Worm (Caenorhabditis elegans) whole organism, young adult: Measurements from ENCODE around the gene R13H4.6.

Source experiments
- B0261.1 ChIP-seq: sonication (generic microtip); optimal IDR thresholded peaks from 2 replicates; lab custom pipeline; 2016; ENCODE audit warnings: mild to moderate bottlenecking, missing genetic modification characterization, moderate library complexity, missing compliant biosample characterization
- C06A6.2 ChIP-seq: fragments of 200-800 bp; sonication (Bioruptor generic); conservative IDR thresholded peaks from 2 replicates; pipeline ENCODE4 v1.3.6; 2022; ENCODE audit warnings: missing genetic modification characterization, missing compliant biosample characterization
- D2030.7 ChIP-seq: fragments of 200-800 bp; sonication (Bioruptor generic); IDR thresholded peaks from 2 replicates; pipeline ENCODE4 v1.3.6; 2022; ENCODE audit warnings: missing genetic modification reagents, missing genetic modification characterization, missing compliant biosample characterization
- F22D6.2 ChIP-seq: sonication (generic microtip); optimal IDR thresholded peaks from 2 replicates; lab custom pipeline; 2016; ENCODE audit warnings: mild to moderate bottlenecking, missing genetic modification characterization, missing compliant biosample characterization
- F23B12.7 ChIP-seq: sonication (generic microtip); optimal IDR thresholded peaks from 2 replicates; lab custom pipeline; 2017; ENCODE audit warnings: missing genetic modification characterization, mild to moderate bottlenecking, missing compliant biosample characterization, antibody characterized with exemption, moderate library complexity; ENCODE audit not compliant: insufficient read depth
- F49E8.2 ChIP-seq: sonication (generic microtip); optimal IDR thresholded peaks from 3 replicates; lab custom pipeline; 2017; ENCODE audit warnings: missing genetic modification characterization, mild to moderate bottlenecking, missing compliant biosample characterization, antibody characterized with exemption, moderate library complexity; ENCODE audit not compliant: insufficient read depth
- F55B11.4 ChIP-seq: sonication (generic microtip); optimal IDR thresholded peaks from 2 replicates; lab custom pipeline; 2016; ENCODE audit warnings: missing compliant biosample characterization, missing genetic modification characterization, borderline replicate concordance; ENCODE audit not compliant: insufficient read depth
- F57A8.1 ChIP-seq: fragments of 200-800 bp; sonication (Bioruptor generic); optimal IDR thresholded peaks from 2 replicates; lab custom pipeline; 2018; ENCODE audit warnings: mild to moderate bottlenecking, missing genetic modification characterization, moderate library complexity, missing compliant biosample characterization
- K11D2.4 ChIP-seq: fragments of 200-800 bp; sonication (Bioruptor generic); IDR thresholded peaks from 2 replicates; pipeline ENCODE4 v1.3.6; 2022; ENCODE audit warnings: missing genetic modification reagents, missing genetic modification characterization, missing compliant biosample characterization
- K12H6.12 ChIP-seq: fragments of 200-800 bp; sonication (Bioruptor generic); optimal IDR thresholded peaks from 2 replicates; lab custom pipeline; 2018; ENCODE audit warnings: mild to moderate bottlenecking, missing genetic modification characterization, missing compliant biosample characterization
- T26A5.8 ChIP-seq: sonication (generic microtip); optimal IDR thresholded peaks from 2 replicates; lab custom pipeline; 2016; ENCODE audit warnings: missing genetic modification characterization, missing compliant biosample characterization
- Y53G8AR.9 ChIP-seq: fragments of 200-800 bp; sonication (Bioruptor generic); conservative IDR thresholded peaks from 2 replicates; pipeline ENCODE4 v1.3.6; 2022; ENCODE audit warnings: missing genetic modification reagents, missing genetic modification characterization, missing compliant biosample characterization
- Y79H2A.3 ChIP-seq: fragments of 200-800 bp; sonication (Bioruptor generic); conservative IDR thresholded peaks from 2 replicates; pipeline ENCODE4 v1.3.6; 2022; ENCODE audit warnings: missing genetic modification reagents, missing genetic modification characterization, missing compliant biosample characterization
- aptf-2 ChIP-seq: fragments of 200-800 bp; sonication (Bioruptor generic); conservative IDR thresholded peaks from 2 replicates; pipeline ENCODE4 v1.3.6; 2022; ENCODE audit warnings: missing genetic modification reagents, missing genetic modification characterization, missing compliant biosample characterization
- attf-5 ChIP-seq: fragments of 200-800 bp; sonication (Bioruptor generic); optimal IDR thresholded peaks from 2 replicates; lab custom pipeline; 2018; ENCODE audit warnings: mild to moderate bottlenecking, missing genetic modification characterization, missing compliant biosample characterization
- bed-2 ChIP-seq: fragments of 200-800 bp; sonication (Bioruptor generic); IDR thresholded peaks from 2 replicates; pipeline ENCODE4 v1.3.6; 2022; ENCODE audit warnings: missing genetic modification reagents, missing genetic modification characterization, missing compliant biosample characterization
- cebp-1 ChIP-seq, 2 experiments: fragments of 200-800 bp in 1 of 2; sonication (Bioruptor generic) in 1 of 2; sonication (generic microtip) in 1 of 2; IDR thresholded peaks in 1 of 2; optimal IDR thresholded peaks in 1 of 2; 2 replicates each; pipeline versions ENCODE4 v1.3.6 to Lab custom; 2017 to 2022; ENCODE audit warnings: missing compliant biosample characterization in 2 of 2, missing genetic modification characterization in 2 of 2, mild to moderate bottlenecking in 1 of 2, missing genetic modification reagents in 1 of 2, moderate library complexity in 1 of 2
- ceh-91 ChIP-seq: fragments of 200-800 bp; sonication (Bioruptor generic); IDR thresholded peaks from 2 replicates; pipeline ENCODE4 v1.3.6; 2022; ENCODE audit warnings: missing genetic modification reagents, missing genetic modification characterization, missing compliant biosample characterization
- egl-18 ChIP-seq: fragments of 200-800 bp; sonication (Bioruptor generic); IDR thresholded peaks from 2 replicates; pipeline ENCODE4 v1.3.6; 2022; ENCODE audit warnings: missing genetic modification reagents, missing genetic modification characterization, missing compliant biosample characterization
- egl-44 ChIP-seq: fragments of 200-800 bp; sonication (Bioruptor generic); IDR thresholded peaks from 2 replicates; pipeline ENCODE4 v1.3.6; 2022; ENCODE audit warnings: missing genetic modification reagents, missing genetic modification characterization, missing compliant biosample characterization
- egrh-3 ChIP-seq: fragments of 200-800 bp; sonication (Bioruptor generic); IDR thresholded peaks from 2 replicates; pipeline ENCODE4 v1.3.6; 2022; ENCODE audit warnings: missing genetic modification reagents, missing genetic modification characterization, missing compliant biosample characterization
- gei-17 ChIP-seq: fragments of 200-800 bp; sonication (Bioruptor generic); optimal IDR thresholded peaks from 2 replicates; lab custom pipeline; 2018; ENCODE audit warnings: mild to moderate bottlenecking, missing genetic modification characterization, missing compliant biosample characterization
- let-526 ChIP-seq: fragments of 200-800 bp; sonication (Bioruptor generic); IDR thresholded peaks from 2 replicates; pipeline ENCODE4 v1.3.6; 2022; ENCODE audit warnings: missing genetic modification reagents, missing genetic modification characterization, missing compliant biosample characterization
- let-607 ChIP-seq, 2 experiments: fragments of 200-800 bp in 1 of 2; sonication (Bioruptor generic) in 1 of 2; sonication (generic microtip) in 1 of 2; optimal IDR thresholded peaks; 2 replicates each; lab custom pipeline; 2016 to 2018; ENCODE audit warnings: mild to moderate bottlenecking in 2 of 2, missing compliant biosample characterization in 2 of 2, missing genetic modification characterization in 2 of 2, moderate library complexity in 2 of 2, missing genotype in 1 of 2
- lin-54 ChIP-seq: fragments of 200-800 bp; sonication (Bioruptor generic); optimal IDR thresholded peaks from 2 replicates; lab custom pipeline; 2018; ENCODE audit warnings: mild to moderate bottlenecking, missing genetic modification characterization, missing compliant biosample characterization
- lir-1 ChIP-seq: fragments of 200-800 bp; sonication (Bioruptor generic); conservative IDR thresholded peaks from 2 replicates; pipeline ENCODE4 v1.3.6; 2022; ENCODE audit warnings: missing genetic modification reagents, missing genetic modification characterization, missing compliant biosample characterization
- madf-10 ChIP-seq: sonication (generic microtip); optimal IDR thresholded peaks from 2 replicates; lab custom pipeline; 2016; ENCODE audit warnings: mild to moderate bottlenecking, missing genetic modification characterization, missing compliant biosample characterization
- mcd-1 ChIP-seq: fragments of 200-800 bp; sonication (Bioruptor generic); IDR thresholded peaks from 2 replicates; pipeline ENCODE4 v1.3.6; 2022; ENCODE audit warnings: missing genetic modification reagents, missing genetic modification characterization, missing compliant biosample characterization
- nhr-120 ChIP-seq: fragments of 200-800 bp; sonication (Bioruptor generic); IDR thresholded peaks from 2 replicates; pipeline ENCODE4 v1.3.6; 2022; ENCODE audit warnings: missing genetic modification characterization, missing compliant biosample characterization
- nhr-27 ChIP-seq: fragments of 200-800 bp; sonication (Bioruptor generic); optimal IDR thresholded peaks from 2 replicates; lab custom pipeline; 2018; ENCODE audit warnings: mild to moderate bottlenecking, missing genetic modification characterization, moderate library complexity, missing compliant biosample characterization
- nhr-80 ChIP-seq: sonication (generic microtip); optimal IDR thresholded peaks from 2 replicates; lab custom pipeline; 2016; ENCODE audit warnings: missing genetic modification characterization, missing compliant biosample characterization
- pbrm-1 ChIP-seq: fragments of 200-800 bp; sonication (Bioruptor generic); IDR thresholded peaks from 2 replicates; pipeline ENCODE4 v1.3.6; 2022; ENCODE audit warnings: missing genetic modification reagents, missing genetic modification characterization, missing compliant biosample characterization
- pha-4 ChIP-seq: fragments of 150-350 bp; sonication (generic microtip); optimal IDR thresholded peaks from 2 replicates; lab custom pipeline; 2014; ENCODE audit warnings: missing biosample characterization, missing genetic modification reagents, missing genetic modification characterization
- snpc-1.3 ChIP-seq: sonication (generic microtip); optimal IDR thresholded peaks from 2 replicates; lab custom pipeline; 2017; ENCODE audit warnings: missing genetic modification characterization, mild to moderate bottlenecking, missing compliant biosample characterization, antibody characterized with exemption, moderate library complexity, missing genotype, missing genetic modification reagents; ENCODE audit not compliant: insufficient read depth
- somi-1 ChIP-seq: fragments of 200-800 bp; sonication (Bioruptor generic); optimal IDR thresholded peaks from 2 replicates; lab custom pipeline; 2018; ENCODE audit warnings: mild to moderate bottlenecking, missing genetic modification characterization, missing compliant biosample characterization
- tbx-9 ChIP-seq: sonication (generic microtip); optimal IDR thresholded peaks from 2 replicates; lab custom pipeline; 2016; ENCODE audit warnings: borderline replicate concordance, missing genetic modification characterization, inconsistent platforms, missing compliant biosample characterization
- zfh-2 ChIP-seq: fragments of 200-800 bp; sonication (Bioruptor generic); conservative IDR thresholded peaks from 2 replicates; pipeline ENCODE4 v1.3.6; 2022; ENCODE audit warnings: missing genetic modification reagents, missing genetic modification characterization, missing compliant biosample characterization
- zim-3 ChIP-seq: sonication (generic microtip); optimal IDR thresholded peaks from 2 replicates; lab custom pipeline; 2017; ENCODE audit warnings: mild to moderate bottlenecking, missing genetic modification characterization, moderate library complexity, missing compliant biosample characterization
- ztf-22 ChIP-seq: fragments of 200-800 bp; sonication (Bioruptor generic); optimal IDR thresholded peaks from 2 replicates; lab custom pipeline; 2018; ENCODE audit warnings: mild to moderate bottlenecking, missing genetic modification characterization, moderate library complexity, missing compliant biosample characterization
- ztf-25 ChIP-seq: fragments of 200-800 bp; sonication (Bioruptor generic); IDR thresholded peaks from 2 replicates; pipeline ENCODE4 v1.3.6; 2022; ENCODE audit warnings: missing genetic modification reagents, missing genetic modification characterization, missing compliant biosample characterization

Gene R13H4.6

DNA sequence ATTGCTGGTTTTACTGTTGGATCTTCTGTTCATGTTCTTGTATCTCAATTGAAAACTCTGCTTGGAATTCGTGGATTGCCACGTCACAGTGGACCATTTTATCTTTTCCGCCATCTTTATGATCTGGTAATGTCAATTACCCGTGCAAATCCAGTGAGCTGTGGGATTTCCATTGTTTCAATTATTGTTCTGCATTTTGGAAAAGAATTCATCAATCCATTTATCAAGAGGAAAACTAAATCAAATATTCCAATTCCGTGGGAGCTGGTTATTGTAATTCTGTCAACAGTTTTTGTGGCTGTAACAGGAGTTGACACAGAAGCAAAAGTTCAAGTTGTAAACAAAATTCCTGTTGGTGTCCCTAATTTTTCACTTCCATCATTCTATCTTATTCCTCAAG is 13.7 kb downstream of the R13H4.6 start (continued):
- no peak for TF ChIP-seq nhr-80 (tag; lab: Kevin White, UChicago)
- TF ChIP-seq F23B12.7 (tag; lab: Kevin White, UChicago) = no peak
- no peak for TF ChIP-seq pbrm-1

DNA sequence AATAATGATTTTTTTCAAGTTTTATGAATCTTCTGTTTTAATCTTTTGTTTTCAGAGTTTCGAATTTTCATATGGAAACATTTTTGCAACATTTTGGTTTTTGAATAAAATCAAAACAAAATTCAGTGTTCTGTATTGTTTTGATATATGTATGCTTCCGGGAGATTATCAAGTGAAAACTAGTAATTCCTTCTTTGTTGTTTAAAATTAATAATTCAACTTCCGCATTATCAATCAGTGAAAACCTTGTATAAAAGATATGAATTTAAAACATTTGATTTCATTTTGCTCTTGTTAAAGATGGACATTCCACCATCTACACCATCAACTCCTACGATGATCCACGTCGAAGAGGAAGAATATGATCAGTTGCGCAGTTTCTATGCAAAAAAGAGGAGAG is 16.8 kb downstream of the R13H4.6 start, which contains the start of gene sulp-5:
TSS of gene sulp-5 (plus strand) at position 301 of the 400 bp plus-strand sequence.
- TF ChIP-seq F55B11.4 (tag; lab: Kevin White, UChicago) (no peak), F57A8.1 (GFP tag; lab: Kevin White, UChicago) (no peak), pbrm-1 (no peak), T26A5.8 (tag; lab: Kevin White, UChicago) (no peak), aptf-2 (GFP tag; lab: Robert Waterston, UW) (no peak)

DNA sequence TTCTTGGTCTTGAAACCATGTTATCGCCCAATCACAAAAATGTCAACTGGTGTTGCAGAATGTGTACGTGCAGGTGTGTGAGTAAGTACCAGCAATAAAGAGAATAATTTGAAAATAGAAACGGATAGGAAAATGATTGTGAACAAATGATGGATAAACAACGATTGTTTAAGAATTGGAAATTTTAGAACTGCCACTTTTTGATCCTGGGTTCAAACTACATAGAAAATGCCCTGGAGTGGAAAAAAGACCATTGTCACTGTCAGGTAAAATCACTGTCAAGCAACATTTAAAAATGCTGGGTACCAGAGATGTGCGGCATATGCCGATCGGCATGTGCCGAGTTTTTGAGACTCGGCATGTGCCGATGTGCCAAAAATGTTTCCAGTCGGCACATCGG is 20.3 kb downstream of the R13H4.6 start:
- TF ChIP-seq K11D2.4 (no peak), C06A6.2 (GFP tag; lab: Robert Waterston, UW) (no peak), nhr-120 (GFP tag; lab: Robert Waterston, UW) (no peak), ceh-91 (GFP tag; lab: Robert Waterston, UW) (no peak), attf-5 (no peak), gei-17 (no peak), F23B12.7 (tag; lab: Kevin White, UChicago) (no peak), mcd-1 (GFP tag; lab: Robert Waterston, UW) (no peak), D2030.7 (GFP tag; lab: Robert Waterston, UW) (no peak), egl-44 (GFP tag; lab: Robert Waterston, UW) (no peak), pbrm-1 (no peak), egl-18 (GFP tag; lab: Robert Waterston, UW) (no peak), Y79H2A.3 (GFP tag; lab: Robert Waterston, UW) (no peak)

DNA sequence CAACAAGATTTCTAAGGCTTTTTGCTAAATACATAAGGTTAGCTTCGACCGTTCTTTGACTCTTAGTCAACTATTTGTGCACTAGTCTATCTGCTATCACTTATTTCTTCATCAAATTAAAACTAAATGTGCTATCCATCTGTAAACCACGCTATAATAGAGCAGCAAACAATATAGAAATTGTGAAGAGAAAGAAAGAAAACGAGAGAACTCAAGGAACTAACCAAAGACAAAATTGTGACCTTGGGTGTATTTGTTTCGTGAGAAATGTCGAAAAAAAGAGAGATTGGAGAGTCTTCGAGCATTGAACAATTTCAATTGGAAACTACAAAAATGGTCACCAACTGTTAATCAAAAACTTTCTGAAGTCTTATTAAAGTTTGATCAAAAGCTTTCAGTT is 22.2 kb downstream of the R13H4.6 start:
- TF ChIP-seq nhr-27 (tag; lab: Kevin White, UChicago) (no peak), ztf-25 (GFP tag; lab: Robert Waterston, UW) (no peak), somi-1 (no peak), zfh-2 (GFP tag; lab: Robert Waterston, UW) (no peak), nhr-80 (tag; lab: Kevin White, UChicago) (peak; percentile 75), B0261.1 (tag; lab: Kevin White, UChicago) (no peak), pha-4 (tag; lab: Kevin White, UChicago) (peak; percentile 33), F22D6.2 (tag; lab: Kevin White, UChicago) (no peak)

DNA sequence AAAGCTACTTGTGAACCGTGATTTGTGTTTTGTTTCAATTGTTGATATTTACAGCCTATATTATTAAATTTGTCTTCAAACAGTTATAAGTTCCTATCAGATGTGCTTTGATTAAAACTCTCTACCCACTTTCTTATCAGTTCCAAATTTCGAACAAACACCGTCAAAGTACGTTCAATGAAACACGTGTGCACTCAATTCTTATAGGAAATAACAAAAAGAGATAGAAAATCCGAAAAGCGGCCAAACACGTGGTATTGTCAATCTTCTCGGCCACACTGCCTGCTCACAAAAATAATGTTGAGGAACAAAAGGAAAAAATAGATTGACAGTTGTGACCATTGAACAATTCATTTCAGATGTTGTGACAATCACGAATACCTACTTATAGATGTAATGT is 23.0 kb downstream of the R13H4.6 start:
- peak; percentile 73 for TF ChIP-seq somi-1
- TF ChIP-seq egl-44 (GFP tag; lab: Robert Waterston, UW) = 0 out of 2 replicates have a peak, but pooled peaks have one; percentile 61
- TF ChIP-seq lin-54 (GFP tag; lab: Kevin White, UChicago) = peak; percentile 18
- peak in 1 of 2 experiments; percentile 45 for TF ChIP-seq let-607 (tag; optimal IDR thresholded peaks at IDR 0.05; lab: Kevin White, UChicago)
- TF ChIP-seq F57A8.1 (GFP tag; lab: Kevin White, UChicago) = no peak
- TF ChIP-seq madf-10 (tag; lab: Kevin White, UChicago) = no peak
- peak; percentile 30; the same call in 1 of the 2 replicates for TF ChIP-seq let-526 (GFP tag; lab: Robert Waterston, UW)
- TF ChIP-seq bed-2 (GFP tag; lab: Robert Waterston, UW) = no peak
- TF ChIP-seq zim-3 (tag; lab: Kevin White, UChicago) = no peak
- TF ChIP-seq pha-4 (tag; lab: Kevin White, UChicago) = peak; percentile 47
- TF ChIP-seq D2030.7 (GFP tag; lab: Robert Waterston, UW) = no peak
- no peak for TF ChIP-seq egrh-3 (GFP tag; lab: Robert Waterston, UW)
- TF ChIP-seq F49E8.2 = no peak
- no peak for TF ChIP-seq lir-1 (GFP tag; lab: Robert Waterston, UW)
- no peak for TF ChIP-seq cebp-1 (GFP tag; IDR thresholded peaks at IDR 0.05; lab: Robert Waterston, UW)
- TF ChIP-seq cebp-1 (tag; optimal IDR thresholded peaks at IDR 0.05; lab: Kevin White, UChicago) = peak; percentile 70
- TF ChIP-seq ztf-22 = peak; percentile 51
- TF ChIP-seq snpc-1.3 (tag; lab: Kevin White, UChicago) = no peak
- no peak for TF ChIP-seq tbx-9 (tag; lab: Kevin White, UChicago)
- peak; percentile 9 for TF ChIP-seq K12H6.12 (tag; lab: Kevin White, UChicago)
- TF ChIP-seq Y53G8AR.9 = no peak
